Fruit fly (Drosophila melanogaster): ENCODE measurements around the gene Pstk.

dm6 chrX:19598503-19598902, 19.8 kb downstream of the Pstk start:
- no peak for TF ChIP-seq usp (GFP tag; optimal IDR thresholded peaks at IDR 0.05)
- no peak for TF ChIP-seq Dll (optimal IDR thresholded peaks at IDR 0.05)
- TF ChIP-seq psq (optimal IDR thresholded peaks at IDR 0.05), result no peak
- TF ChIP-seq pan (optimal IDR thresholded peaks at IDR 0.05), result no peak

Measured in whole organism.